Fruit fly (Drosophila melanogaster): ENCODE measurements around the gene ss.

- TF ChIP-seq psq (optimal IDR thresholded peaks at IDR 0.05) (no peak), insv (optimal IDR thresholded peaks at IDR 0.05) (no peak)
Observed at dm6 chr3R:16406618-16407017, 3.1 kb upstream of the ss start.
